Worm (Caenorhabditis elegans) whole organism, mixed stage, embryonic: ENCODE results near the gene cst-2.

ENCODE experiments used
- M03D4.4 ChIP-seq: sonication (generic microtip); optimal IDR thresholded peaks from 2 replicates; lab custom pipeline; 2017; ENCODE audit warnings: mild to moderate bottlenecking, missing genetic modification characterization, missing compliant biosample characterization
- ces-1 ChIP-seq: fragments of 150-350 bp; optimal IDR thresholded peaks from 2 replicates; lab custom pipeline; 2014; ENCODE audit warnings: missing biosample characterization, missing genetic modification reagents, missing genetic modification characterization
- lin-32 ChIP-seq: fragments of 200-800 bp; sonication (Bioruptor generic); optimal IDR thresholded peaks from 2 replicates; lab custom pipeline; 2018; ENCODE audit warnings: mild to moderate bottlenecking, missing genetic modification characterization, missing compliant biosample characterization
- lsy-2 ChIP-seq: fragments of 150-350 bp; optimal IDR thresholded peaks from 2 replicates; lab custom pipeline; 2014; ENCODE audit warnings: missing biosample characterization, missing genetic modification characterization
- mab-5 ChIP-seq: fragments of 150-350 bp; optimal IDR thresholded peaks from 2 replicates; lab custom pipeline; 2014; ENCODE audit warnings: missing biosample characterization, missing genetic modification characterization
- mep-1 ChIP-seq: fragments of 150-350 bp; optimal IDR thresholded peaks from 2 replicates; lab custom pipeline; 2017; ENCODE audit warnings: missing biosample characterization, missing genetic modification reagents, missing genetic modification characterization, inconsistent platforms
- nhr-28 ChIP-seq: fragments of 150-350 bp; optimal IDR thresholded peaks from 2 replicates; lab custom pipeline; 2014; ENCODE audit warnings: missing biosample characterization, missing genetic modification characterization
- nhr-76 ChIP-seq: sonication (generic microtip); optimal IDR thresholded peaks from 2 replicates; lab custom pipeline; 2017; ENCODE audit warnings: missing biosample characterization, missing genetic modification characterization
- sem-2 ChIP-seq: fragments of 200-800 bp; sonication (Bioruptor generic); optimal IDR thresholded peaks from 2 replicates; lab custom pipeline; 2018; ENCODE audit warnings: mild to moderate bottlenecking, missing genetic modification characterization, missing compliant biosample characterization
- snpc-4 ChIP-seq: fragments of 150-350 bp; optimal IDR thresholded peaks from 2 replicates; lab custom pipeline; 2014; ENCODE audit warnings: missing biosample characterization, missing genetic modification characterization
- sptf-1 ChIP-seq: sonication (generic microtip); optimal IDR thresholded peaks from 2 replicates; lab custom pipeline; 2017; ENCODE audit warnings: mild to moderate bottlenecking, missing genetic modification characterization, moderate library complexity, missing compliant biosample characterization
- unc-62 ChIP-seq: fragments of 150-350 bp; optimal IDR thresholded peaks from 2 replicates; lab custom pipeline; 2014; ENCODE audit warnings: missing biosample characterization, missing genetic modification reagents, missing genetic modification characterization
- zip-8 ChIP-seq: fragments of 150-350 bp; optimal IDR thresholded peaks from 2 replicates; lab custom pipeline; 2014; ENCODE audit warnings: missing biosample characterization, missing genetic modification characterization

- TF ChIP-seq lsy-2 (tag; lab: Kevin White, UChicago): no peak
- no peak for TF ChIP-seq M03D4.4 (tag; lab: Kevin White, UChicago)
- no peak for TF ChIP-seq mab-5 (tag; lab: Kevin White, UChicago)
- TF ChIP-seq unc-62 (GFP tag; lab: Kevin White, UChicago): no peak
- TF ChIP-seq nhr-28: no peak
- no peak for TF ChIP-seq mep-1 (tag; lab: Kevin White, UChicago)
- no peak for TF ChIP-seq snpc-4 (tag; lab: Kevin White, UChicago)
- TF ChIP-seq sem-2 (GFP tag; lab: Kevin White, UChicago): no peak
- no peak for TF ChIP-seq nhr-76 (tag; lab: Kevin White, UChicago)
- TF ChIP-seq ces-1 (GFP tag; lab: Kevin White, UChicago): no peak
- no peak for TF ChIP-seq sptf-1
- no peak for TF ChIP-seq lin-32
- no peak for TF ChIP-seq zip-8 (tag; lab: Kevin White, UChicago)
Measured at ce11 chrX:4371988-4372387, 36.1 kb upstream of the cst-2 start, which contains the start of gene R160.14.
